Fruit fly (Drosophila melanogaster) Kc167 (cell line): ENCODE measurements around the gene CG32772.
A peak's percentile ranks its signal among the peaks of the same experiment; 100 is the strongest.

Experiments
- h ChIP-seq: fragments of >200 bp; optimal IDR thresholded peaks from 3 replicates; lab custom pipeline; 2018; ENCODE audit warnings: missing external identifiers
- insv ChIP-seq: fragments of >200 bp; optimal IDR thresholded peaks from 3 replicates; lab custom pipeline; 2018; ENCODE audit warnings: missing external identifiers
- psq ChIP-seq: fragments of >200 bp; optimal IDR thresholded peaks from 2 replicates; lab custom pipeline; 2017; ENCODE audit warnings: missing external identifiers

DNA sequence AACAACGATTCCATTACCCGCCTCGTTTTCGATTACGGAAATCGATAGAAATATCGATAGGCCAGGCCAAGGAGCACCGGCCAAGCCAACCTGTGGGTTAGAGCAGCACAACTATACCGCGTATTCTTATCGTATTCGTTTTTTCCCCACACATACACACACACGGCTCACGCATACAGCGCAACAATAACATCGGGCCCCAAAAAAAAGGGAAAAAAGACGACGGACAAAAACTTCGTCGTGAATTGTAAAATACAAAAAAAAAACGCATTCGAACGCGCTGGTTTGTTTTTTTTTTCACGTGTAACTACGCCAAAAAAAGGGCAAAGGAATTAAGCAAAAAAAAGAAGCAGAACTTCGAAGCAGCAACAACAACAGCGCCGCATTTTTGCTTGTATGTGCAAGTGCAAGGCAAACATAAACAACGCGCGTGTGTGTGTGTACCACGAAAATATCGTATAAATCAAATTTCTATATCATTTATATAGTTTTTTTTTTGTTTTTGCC lies at the start of gene CG32772:
- TF ChIP-seq insv (lab: Kevin White, UChicago) (no peak), h (no peak), psq (lab: Kevin White, UChicago) (peak; percentile 1)
